Worm (Caenorhabditis elegans) whole organism, mixed stage, embryonic: ENCODE measurements around the gene cat-1.

Experiments
- blmp-1 ChIP-seq: fragments of 150-350 bp; optimal IDR thresholded peaks from 2 replicates; lab custom pipeline; 2014; ENCODE audit warnings: missing biosample characterization, missing genetic modification characterization
- ces-1 ChIP-seq: fragments of 150-350 bp; optimal IDR thresholded peaks from 2 replicates; lab custom pipeline; 2014; ENCODE audit warnings: missing biosample characterization, missing genetic modification reagents, missing genetic modification characterization
- ham-2 ChIP-seq: fragments of 200-800 bp; sonication (Bioruptor generic); optimal IDR thresholded peaks from 2 replicates; lab custom pipeline; 2018; ENCODE audit warnings: mild to moderate bottlenecking, missing genetic modification characterization, missing compliant biosample characterization
- nhr-12 ChIP-seq: fragments of 150-350 bp; optimal IDR thresholded peaks from 2 replicates; lab custom pipeline; 2014; ENCODE audit warnings: missing biosample characterization, missing genetic modification characterization
- nhr-76 ChIP-seq: sonication (generic microtip); optimal IDR thresholded peaks from 2 replicates; lab custom pipeline; 2017; ENCODE audit warnings: missing biosample characterization, missing genetic modification characterization
- pha-4 ChIP-seq: fragments of 150-350 bp; optimal IDR thresholded peaks from 2 replicates; lab custom pipeline; 2018; ENCODE audit warnings: missing biosample characterization, missing genetic modification reagents, missing genetic modification characterization
- snpc-4 ChIP-seq: fragments of 150-350 bp; optimal IDR thresholded peaks from 2 replicates; lab custom pipeline; 2014; ENCODE audit warnings: missing biosample characterization, missing genetic modification characterization
- unc-120 ChIP-seq: sonication (generic microtip); optimal IDR thresholded peaks from 2 replicates; lab custom pipeline; 2017; ENCODE audit warnings: missing genetic modification characterization, missing compliant biosample characterization; ENCODE audit not compliant: poor library complexity, severe bottlenecking
- unc-39 ChIP-seq: fragments of 150-350 bp; optimal IDR thresholded peaks from 2 replicates; lab custom pipeline; 2014; ENCODE audit warnings: missing biosample characterization, missing genetic modification characterization
- unc-62 ChIP-seq: fragments of 150-350 bp; optimal IDR thresholded peaks from 2 replicates; lab custom pipeline; 2014; ENCODE audit warnings: missing biosample characterization, missing genetic modification reagents, missing genetic modification characterization
- ztf-11 ChIP-seq: fragments of 150-350 bp; optimal IDR thresholded peaks from 2 replicates; lab custom pipeline; 2014; ENCODE audit warnings: missing biosample characterization, missing genetic modification characterization

- TF ChIP-seq unc-39 (tag; lab: Kevin White, UChicago) (no peak), nhr-12 (tag; lab: Kevin White, UChicago) (no peak), ztf-11 (tag; lab: Kevin White, UChicago) (no peak), nhr-76 (tag; lab: Kevin White, UChicago) (no peak), ces-1 (GFP tag; lab: Kevin White, UChicago) (no peak), snpc-4 (tag; lab: Kevin White, UChicago) (no peak), blmp-1 (tag; lab: Kevin White, UChicago) (no peak), ham-2 (GFP tag; lab: Kevin White, UChicago) (no peak), pha-4 (tag; lab: Kevin White, UChicago) (no peak), unc-62 (GFP tag; lab: Kevin White, UChicago) (no peak), unc-120 (tag; lab: Kevin White, UChicago) (no peak)
These were observed 21.5 kb downstream of the cat-1 start for ce11 chrX:5689077-5689476.
